Worm (Caenorhabditis elegans) whole organism, young adult: ENCODE data around the gene col-71.

Experiments
- C17E4.6 ChIP-seq: fragments of 200-800 bp; sonication (Bioruptor generic); IDR thresholded peaks from 2 replicates; pipeline ENCODE4 v1.3.6; 2022; ENCODE audit warnings: missing genetic modification reagents, missing genetic modification characterization, missing compliant biosample characterization
- F33H1.4 ChIP-seq: fragments of 200-800 bp; sonication (Bioruptor generic); IDR thresholded peaks from 2 replicates; pipeline ENCODE4 v1.3.6; 2022; ENCODE audit warnings: missing genetic modification reagents, missing genetic modification characterization, missing compliant biosample characterization
- madf-10 ChIP-seq: sonication (generic microtip); optimal IDR thresholded peaks from 2 replicates; lab custom pipeline; 2016; ENCODE audit warnings: mild to moderate bottlenecking, missing genetic modification characterization, missing compliant biosample characterization
- nfya-1 ChIP-seq: sonication (generic microtip); optimal IDR thresholded peaks from 2 replicates; lab custom pipeline; 2017; ENCODE audit warnings: antibody characterized with exemption, missing compliant biosample characterization, missing genetic modification characterization, borderline replicate concordance; ENCODE audit not compliant: insufficient read depth
- nfyb-1 ChIP-seq: fragments of 200-800 bp; sonication (Bioruptor generic); IDR thresholded peaks from 2 replicates; pipeline ENCODE4 v1.3.6; 2022; ENCODE audit warnings: missing genetic modification reagents, missing genetic modification characterization, missing compliant biosample characterization
- pha-4 ChIP-seq: fragments of 150-350 bp; sonication (generic microtip); optimal IDR thresholded peaks from 2 replicates; lab custom pipeline; 2014; ENCODE audit warnings: missing biosample characterization, missing genetic modification reagents, missing genetic modification characterization
- unc-62 ChIP-seq: fragments of 150-350 bp; optimal IDR thresholded peaks from 2 replicates; lab custom pipeline; 2014; ENCODE audit warnings: missing biosample characterization, missing genetic modification reagents, missing genetic modification characterization
- zfh-2 ChIP-seq: fragments of 200-800 bp; sonication (Bioruptor generic); conservative IDR thresholded peaks from 2 replicates; pipeline ENCODE4 v1.3.6; 2022; ENCODE audit warnings: missing genetic modification reagents, missing genetic modification characterization, missing compliant biosample characterization

DNA sequence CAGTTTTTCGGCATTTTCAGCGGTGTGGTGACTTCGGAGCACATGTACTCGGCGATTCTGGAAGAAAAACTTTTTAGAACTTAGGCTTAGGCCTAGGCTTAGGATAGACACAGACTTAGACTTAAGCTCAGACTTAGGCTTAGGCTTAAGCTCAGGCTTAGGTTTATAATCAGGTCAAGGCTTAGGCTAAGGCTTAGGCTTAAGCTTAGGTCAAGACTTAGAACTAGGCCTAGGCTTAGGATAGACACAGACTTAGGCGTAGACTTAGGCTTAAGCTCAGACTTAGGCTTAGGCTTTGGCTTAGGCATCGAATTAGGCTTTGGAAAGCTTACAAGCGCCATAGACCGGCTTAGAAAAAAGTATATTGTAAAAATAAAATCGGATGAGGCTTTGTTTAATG is 25.8 kb downstream of the col-71 start:
- TF ChIP-seq nfyb-1 (GFP tag; lab: Robert Waterston, UW), result no peak
- no peak for TF ChIP-seq zfh-2 (GFP tag; lab: Robert Waterston, UW)
- no peak for TF ChIP-seq C17E4.6 (GFP tag; lab: Robert Waterston, UW)
- no peak for TF ChIP-seq F33H1.4 (GFP tag; lab: Robert Waterston, UW)
- no peak for TF ChIP-seq madf-10 (tag; lab: Kevin White, UChicago)
- TF ChIP-seq pha-4, result no peak
- no peak for TF ChIP-seq unc-62 (GFP tag; lab: Kevin White, UChicago)
- TF ChIP-seq nfya-1 (tag; lab: Kevin White, UChicago), result no peak
